Fruit fly (Drosophila melanogaster) whole organism, embryonic: ENCODE measurements around the gene CG15522.

Experiments used
- ATbp ChIP-seq: fragments of 200-800 bp; sonication (Bioruptor generic); optimal IDR thresholded peaks from 2 replicates; lab custom pipeline; 2017; ENCODE audit warnings: missing biosample characterization, mild to moderate bottlenecking, missing genetic modification characterization, missing genetic modification reagents
- Asciz ChIP-seq: fragments of 200-800 bp; sonication (Bioruptor generic); optimal IDR thresholded peaks from 2 replicates; lab custom pipeline; 2017; ENCODE audit warnings: missing biosample characterization, mild to moderate bottlenecking, missing genetic modification characterization, missing genetic modification reagents
- CG10321 ChIP-seq: fragments of 200-800 bp; sonication (Bioruptor generic); IDR thresholded peaks from 2 replicates; pipeline ENCODE4 v1.3.6; 2022; ENCODE audit warnings: missing biosample characterization, missing genetic modification characterization
- CG11247 ChIP-seq: fragments of 200-800 bp; sonication (Bioruptor generic); IDR thresholded peaks from 2 replicates; pipeline ENCODE4 v1.3.6; 2022; ENCODE audit warnings: missing biosample characterization, missing genetic modification characterization
- CG12104 ChIP-seq: fragments of 200-800 bp; sonication (Bioruptor generic); optimal IDR thresholded peaks from 3 replicates; lab custom pipeline; 2016; ENCODE audit warnings: missing biosample characterization, missing genetic modification characterization
- CG12236 ChIP-seq: fragments of 200-800 bp; sonication (Bioruptor generic); optimal IDR thresholded peaks from 2 replicates; lab custom pipeline; 2016; ENCODE audit warnings: missing biosample characterization, missing genetic modification characterization
- CG13287 ChIP-seq: fragments of 200-800 bp; sonication (Bioruptor generic); IDR thresholded peaks from 2 replicates; pipeline ENCODE4 v1.3.6; 2022; ENCODE audit warnings: missing biosample characterization, missing genetic modification characterization; ENCODE audit not compliant: partially characterized antibody
- CG14050 ChIP-seq: fragments of 200-800 bp; sonication (Bioruptor generic); IDR thresholded peaks from 3 replicates; pipeline ENCODE4 v1.3.6; 2022; ENCODE audit warnings: missing biosample characterization, missing genetic modification characterization
- CG15073 ChIP-seq: fragments of 200-800 bp; sonication (Bioruptor generic); optimal IDR thresholded peaks from 2 replicates; lab custom pipeline; 2016; ENCODE audit warnings: missing biosample characterization, missing genetic modification characterization
- CG1529 ChIP-seq: fragments of 200-800 bp; sonication (Bioruptor generic); optimal IDR thresholded peaks from 3 replicates; lab custom pipeline; 2018; ENCODE audit warnings: missing biosample characterization, missing genetic modification characterization
- CG16779 ChIP-seq: fragments of 200-800 bp; sonication (Bioruptor generic); IDR thresholded peaks from 2 replicates; pipeline ENCODE4 v1.3.6; 2022; ENCODE audit warnings: missing biosample characterization, missing genetic modification characterization
- CG17186 ChIP-seq: fragments of 200-800 bp; sonication (Bioruptor generic); optimal IDR thresholded peaks from 3 replicates; lab custom pipeline; 2017; ENCODE audit warnings: missing biosample characterization, missing genetic modification reagents, missing genetic modification characterization
- CG17829 ChIP-seq: fragments of 200-800 bp; optimal IDR thresholded peaks from 2 replicates; lab custom pipeline; 2019; ENCODE audit warnings: missing biosample characterization, mild to moderate bottlenecking, missing genetic modification characterization, moderate library complexity
- CG18262 ChIP-seq: fragments of 200-800 bp; optimal IDR thresholded peaks from 3 replicates; lab custom pipeline; 2019; ENCODE audit warnings: missing biosample characterization, mild to moderate bottlenecking, missing genetic modification characterization, moderate library complexity
- CG18764 ChIP-seq: fragments of 200-800 bp; sonication (Bioruptor generic); optimal IDR thresholded peaks from 3 replicates; lab custom pipeline; 2016; ENCODE audit warnings: missing biosample characterization, missing genetic modification characterization
- CG2129 ChIP-seq: fragments of 200-800 bp; sonication (Bioruptor generic); IDR thresholded peaks from 2 replicates; pipeline ENCODE4 v1.3.6; 2022; ENCODE audit warnings: missing biosample characterization, missing genetic modification characterization; ENCODE audit not compliant: partially characterized antibody
- CG43689 ChIP-seq: fragments of 200-800 bp; sonication (Bioruptor generic); IDR thresholded peaks from 2 replicates; pipeline ENCODE4 v1.3.6; 2022; ENCODE audit warnings: missing biosample characterization, missing genetic modification characterization
- CG4707 ChIP-seq: fragments of 200-800 bp; sonication (Bioruptor generic); optimal IDR thresholded peaks from 2 replicates; lab custom pipeline; 2018; ENCODE audit warnings: missing biosample characterization, mild to moderate bottlenecking, missing genetic modification characterization, moderate library complexity
- CG6254 ChIP-seq: fragments of 200-800 bp; sonication (Bioruptor generic); optimal IDR thresholded peaks from 3 replicates; lab custom pipeline; 2017; ENCODE audit warnings: mild to moderate bottlenecking, missing biosample characterization, missing genetic modification reagents, missing genetic modification characterization
- CG7372 ChIP-seq: fragments of 200-800 bp; sonication (Bioruptor generic); IDR thresholded peaks from 2 replicates; pipeline ENCODE4 v1.3.6; 2022; ENCODE audit warnings: missing biosample characterization, missing genetic modification characterization
- CG7556 ChIP-seq: fragments of 200-800 bp; sonication (Bioruptor generic); optimal IDR thresholded peaks from 2 replicates; lab custom pipeline; 2017; ENCODE audit warnings: missing biosample characterization, mild to moderate bottlenecking, missing genetic modification characterization
- CG8478 ChIP-seq: fragments of >200 bp; optimal IDR thresholded peaks from 2 replicates; lab custom pipeline; 2018
- CG9609 ChIP-seq: fragments of 200-800 bp; sonication (Bioruptor generic); optimal IDR thresholded peaks from 3 replicates; lab custom pipeline; 2016; ENCODE audit warnings: missing biosample characterization, missing genetic modification characterization
- CoRest ChIP-seq: fragments of 200-800 bp; sonication (Bioruptor generic); optimal IDR thresholded peaks from 3 replicates; lab custom pipeline; 2018; ENCODE audit warnings: missing biosample characterization, mild to moderate bottlenecking, missing genetic modification characterization, moderate library complexity
- D ChIP-seq, 2 experiments: fragments of 200-800 bp in 1 of 2; fragments of >200 bp in 1 of 2; sonication (Bioruptor generic) in 1 of 2; optimal IDR thresholded peaks; 2 replicates in 1 of 2; 3 replicates in 1 of 2; lab custom pipeline; 2017; ENCODE audit warnings: mild to moderate bottlenecking in 1 of 2, missing biosample characterization in 1 of 2, missing genetic modification characterization in 1 of 2, missing genetic modification reagents in 1 of 2
- D19A ChIP-seq: fragments of 200-800 bp; optimal IDR thresholded peaks from 3 replicates; lab custom pipeline; 2019; ENCODE audit warnings: missing biosample characterization, mild to moderate bottlenecking, missing genetic modification characterization, moderate library complexity
- Dp ChIP-seq: fragments of 200-800 bp; sonication (Bioruptor generic); optimal IDR thresholded peaks from 2 replicates; lab custom pipeline; 2018; ENCODE audit warnings: missing biosample characterization, mild to moderate bottlenecking, missing genetic modification characterization, moderate library complexity
- Hr3 ChIP-seq: fragments of 200-800 bp; sonication (Bioruptor generic); optimal IDR thresholded peaks from 3 replicates; lab custom pipeline; 2016; ENCODE audit warnings: missing biosample characterization, missing genetic modification characterization
- Oaz ChIP-seq: fragments of 200-800 bp; sonication (Bioruptor generic); IDR thresholded peaks from 2 replicates; pipeline ENCODE4 v1.3.6; 2022; ENCODE audit warnings: missing biosample characterization, missing genetic modification characterization
- Ssrp ChIP-seq: fragments of 200-800 bp; sonication (Bioruptor generic); optimal IDR thresholded peaks from 2 replicates; lab custom pipeline; 2018; ENCODE audit warnings: missing biosample characterization, mild to moderate bottlenecking, missing genetic modification characterization, moderate library complexity
- aop ChIP-seq: fragments of 200-800 bp; sonication (Bioruptor generic); IDR thresholded peaks from 2 replicates; pipeline ENCODE4 v1.3.6; 2022; ENCODE audit warnings: missing biosample characterization, missing genetic modification characterization
- ase ChIP-seq: fragments of 200-800 bp; sonication (Bioruptor generic); IDR thresholded peaks from 3 replicates; pipeline ENCODE4 v1.3.6; 2022; ENCODE audit warnings: missing biosample characterization, missing genetic modification characterization
- bigmax ChIP-seq: fragments of 200-800 bp; sonication (Bioruptor generic); optimal IDR thresholded peaks from 2 replicates; lab custom pipeline; 2018; ENCODE audit warnings: missing biosample characterization, mild to moderate bottlenecking, missing genetic modification characterization
- bowl ChIP-seq: fragments of 200-800 bp; sonication (Bioruptor generic); IDR thresholded peaks from 2 replicates; pipeline ENCODE4 v1.3.6; 2022; ENCODE audit warnings: missing biosample characterization, missing genetic modification characterization
- chm ChIP-seq: fragments of 200-800 bp; sonication (Bioruptor generic); IDR thresholded peaks from 2 replicates; pipeline ENCODE4 v1.3.6; 2022; ENCODE audit warnings: missing biosample characterization, missing genetic modification characterization
- eyg ChIP-seq: fragments of 200-800 bp; sonication (Bioruptor generic); optimal IDR thresholded peaks from 3 replicates; lab custom pipeline; 2016; ENCODE audit warnings: missing biosample characterization, missing genetic modification characterization
- grau ChIP-seq: fragments of 200-800 bp; optimal IDR thresholded peaks from 3 replicates; lab custom pipeline; 2019; ENCODE audit warnings: missing biosample characterization, mild to moderate bottlenecking, missing genetic modification characterization, moderate library complexity
- ind ChIP-seq: fragments of 200-800 bp; sonication (Bioruptor generic); optimal IDR thresholded peaks from 3 replicates; lab custom pipeline; 2016; ENCODE audit warnings: missing biosample characterization, missing genetic modification characterization
- jigr1 ChIP-seq: fragments of 200-800 bp; sonication (Bioruptor generic); IDR thresholded peaks from 3 replicates; pipeline ENCODE4 v1.3.6; 2022; ENCODE audit warnings: missing biosample characterization, missing genetic modification characterization
- lola ChIP-seq, 3 experiments: fragments of >200 bp in 2 of 3; fragments of 200-800 bp in 1 of 3; sonication (Bioruptor generic) in 1 of 3; optimal IDR thresholded peaks; 2 replicates each; lab custom pipeline; 2017 to 2019; ENCODE audit warnings: missing biosample characterization in 3 of 3, missing genetic modification characterization in 3 of 3, mild to moderate bottlenecking in 1 of 3, moderate library complexity in 1 of 3
- org-1 ChIP-seq: fragments of 200-800 bp; sonication (Bioruptor generic); optimal IDR thresholded peaks from 2 replicates; lab custom pipeline; 2017; ENCODE audit warnings: missing biosample characterization, missing genetic modification characterization
- phol ChIP-seq: fragments of 200-800 bp; sonication (Bioruptor generic); optimal IDR thresholded peaks from 3 replicates; lab custom pipeline; 2018; ENCODE audit warnings: missing biosample characterization, mild to moderate bottlenecking, missing genetic modification characterization, moderate library complexity
- rib ChIP-seq: fragments of 200-800 bp; sonication (Bioruptor generic); IDR thresholded peaks from 2 replicates; pipeline ENCODE4 v1.3.6; 2022; ENCODE audit warnings: missing biosample characterization, missing genetic modification characterization
- ro ChIP-seq: fragments of 200-800 bp; sonication (Bioruptor generic); IDR thresholded peaks from 2 replicates; pipeline ENCODE4 v1.3.6; 2022; ENCODE audit warnings: missing biosample characterization, missing genetic modification characterization
- sisA ChIP-seq: fragments of 200-800 bp; sonication (Bioruptor generic); IDR thresholded peaks from 2 replicates; pipeline ENCODE4 v1.3.6; 2022; ENCODE audit warnings: missing biosample characterization, missing genetic modification characterization
- so ChIP-seq: fragments of 200-800 bp; sonication (Bioruptor generic); IDR thresholded peaks from 3 replicates; pipeline ENCODE4 v1.3.6; 2022; ENCODE audit warnings: missing biosample characterization, missing genetic modification characterization
- sug ChIP-seq: fragments of 200-800 bp; optimal IDR thresholded peaks from 2 replicates; lab custom pipeline; 2019; ENCODE audit warnings: missing biosample characterization, mild to moderate bottlenecking, missing genetic modification characterization, moderate library complexity
- tup ChIP-seq: fragments of 200-800 bp; sonication (Bioruptor generic); optimal IDR thresholded peaks from 2 replicates; lab custom pipeline; 2016; ENCODE audit warnings: missing biosample characterization, mild to moderate bottlenecking, missing genetic modification characterization, moderate library complexity
- wek ChIP-seq: fragments of 200-800 bp; sonication (Bioruptor generic); optimal IDR thresholded peaks from 3 replicates; lab custom pipeline; 2018; ENCODE audit warnings: missing biosample characterization, mild to moderate bottlenecking, missing genetic modification characterization, moderate library complexity
- yki ChIP-seq: fragments of >200 bp; optimal IDR thresholded peaks from 3 replicates; lab custom pipeline; 2018
- zfh2 ChIP-seq: fragments of 200-800 bp; sonication (Bioruptor generic); optimal IDR thresholded peaks from 2 replicates; lab custom pipeline; 2016; ENCODE audit warnings: missing biosample characterization, missing genetic modification characterization

The CG15522 gene

dm6 chr3R:29894393-29894792, 32.7 kb upstream of the CG15522 start (continued):
- TF ChIP-seq grau (tag; lab: Kevin White, UChicago), result peak; percentile 79
- no peak for TF ChIP-seq CG16779 (GFP tag; lab: Robert Waterston, UW)
- TF ChIP-seq bigmax (GFP tag; lab: Kevin White, UChicago), result no peak
- TF ChIP-seq eyg (GFP tag; lab: Kevin White, UChicago), result no peak
- peak; percentile 67 for TF ChIP-seq CG18262
- no peak for TF ChIP-seq CG2129 (GFP tag; lab: Robert Waterston, UW)
- TF ChIP-seq CG1529 (GFP tag; lab: Kevin White, UChicago), result peak; percentile 23
- no peak; the same call in 2 of the 3 replicates for TF ChIP-seq CG14050 (GFP tag; lab: Robert Waterston, UW)
- peak; percentile 36 for TF ChIP-seq Ssrp (tag; lab: Kevin White, UChicago)
- TF ChIP-seq phol (tag; lab: Kevin White, UChicago), result peak; percentile 69
- peak; percentile 32 for TF ChIP-seq CG17829
- no peak for TF ChIP-seq chm
- peak; percentile 58 for TF ChIP-seq CG11247 (GFP tag; lab: Robert Waterston, UW)
- TF ChIP-seq Asciz (GFP tag; lab: Kevin White, UChicago), result peak; percentile 49
- TF ChIP-seq CG18764 (GFP tag; lab: Kevin White, UChicago), result no peak
- no peak for TF ChIP-seq CG13287 (GFP tag; lab: Robert Waterston, UW)
- no peak for TF ChIP-seq rib (GFP tag; lab: Robert Waterston, UW)
- TF ChIP-seq CG6254, result peak; percentile 48
- no peak for TF ChIP-seq CG15073 (GFP tag; lab: Kevin White, UChicago)
- TF ChIP-seq CG10321 (GFP tag; lab: Robert Waterston, UW), result no peak; the same call in 1 of the 2 replicates
- TF ChIP-seq D (optimal IDR thresholded peaks at IDR 0.05; lab: Kevin White, UChicago), result no peak
- peak; percentile 11 for TF ChIP-seq D (GFP tag; optimal IDR thresholded peaks at IDR 0.05; lab: Kevin White, UChicago)
- 0 out of 3 replicates have a peak, but pooled peaks have one; percentile 54 for TF ChIP-seq ase (GFP tag; lab: Robert Waterston, UW)
- no peak for TF ChIP-seq CG8478
- peak; percentile 44 for TF ChIP-seq zfh2 (GFP tag; lab: Kevin White, UChicago)
- TF ChIP-seq Hr3 (GFP tag; lab: Kevin White, UChicago), result peak; percentile 29
- peak; percentile 76 for TF ChIP-seq CoRest
- TF ChIP-seq wek (GFP tag; lab: Kevin White, UChicago), result peak; percentile 27
- TF ChIP-seq yki (lab: Kevin White, UChicago), result no peak
- TF ChIP-seq sug, result peak; percentile 66
- TF ChIP-seq bowl (GFP tag; lab: Robert Waterston, UW), result no peak
- peak; percentile 52; the same call in 1 of the 2 replicates for TF ChIP-seq CG7372
- TF ChIP-seq lola (GFP tag; optimal IDR thresholded peaks at IDR 0.05; lab: Kevin White, UChicago), result no peak
- TF ChIP-seq so (GFP tag; lab: Robert Waterston, UW), result peak; percentile 72
- peak; percentile 63 for TF ChIP-seq ind (GFP tag; lab: Kevin White, UChicago)
- TF ChIP-seq sisA (GFP tag; lab: Robert Waterston, UW), result peak; percentile 47
- TF ChIP-seq Dp, result no peak
- TF ChIP-seq CG7556, result peak; percentile 50
- TF ChIP-seq ATbp (GFP tag; lab: Kevin White, UChicago), result peak; percentile 56
- TF ChIP-seq CG9609, result peak; percentile 18
- TF ChIP-seq ro (GFP tag; lab: Robert Waterston, UW), result no peak
- 0 out of 2 replicates have a peak, but pooled peaks have one; percentile 22 for TF ChIP-seq Oaz (GFP tag; lab: Robert Waterston, UW)
- no peak for TF ChIP-seq CG12236 (GFP tag; lab: Kevin White, UChicago)
- TF ChIP-seq jigr1 (GFP tag; lab: Robert Waterston, UW), result no peak
- TF ChIP-seq CG17186 (GFP tag; lab: Kevin White, UChicago), result no peak
- TF ChIP-seq D19A (tag; lab: Kevin White, UChicago), result peak; percentile 52
- TF ChIP-seq tup (GFP tag; lab: Kevin White, UChicago), result no peak
- no peak for TF ChIP-seq CG4707 (GFP tag; lab: Kevin White, UChicago)
- peak; percentile 42 for TF ChIP-seq CG12104
- TF ChIP-seq aop (GFP tag; lab: Robert Waterston, UW), result no peak
- TF ChIP-seq org-1, result peak; percentile 35
- TF ChIP-seq CG43689 (GFP tag; lab: Robert Waterston, UW), result peak; percentile 25; the same call in 1 of the 2 replicates
